Worm (Caenorhabditis elegans) whole organism, L1 larva: Measurements from ENCODE around the gene Y66A7A.9.

ENCODE experiments used
- C16A3.4 ChIP-seq: fragments of 150-350 bp; optimal IDR thresholded peaks from 2 replicates; lab custom pipeline; 2014; ENCODE audit warnings: missing biosample characterization, missing genetic modification characterization
- blmp-1 ChIP-seq: fragments of 150-350 bp; optimal IDR thresholded peaks from 2 replicates; lab custom pipeline; 2014; ENCODE audit warnings: missing biosample characterization, missing genetic modification characterization
- dsc-1 ChIP-seq: sonication (generic microtip); optimal IDR thresholded peaks from 2 replicates; lab custom pipeline; 2016; ENCODE audit warnings: mild to moderate bottlenecking, missing genetic modification characterization, missing compliant biosample characterization
- egl-27 ChIP-seq, 2 experiments: fragments of 150-350 bp in 1 of 2; sonication (generic microtip); optimal IDR thresholded peaks; 3 replicates each; lab custom pipeline; 2017 to 2018; ENCODE audit warnings: missing biosample characterization in 2 of 2, missing genetic modification characterization in 2 of 2, missing genetic modification reagents in 2 of 2
- lin-15B ChIP-seq: fragments of 150-350 bp; sonication (generic microtip); optimal IDR thresholded peaks from 3 replicates; lab custom pipeline; 2014; ENCODE audit warnings: missing biosample characterization, missing genetic modification characterization
- nhr-28 ChIP-seq: fragments of 150-350 bp; optimal IDR thresholded peaks from 2 replicates; lab custom pipeline; 2014; ENCODE audit warnings: missing biosample characterization, missing genetic modification characterization
- nhr-77 ChIP-seq: fragments of 150-350 bp; optimal IDR thresholded peaks from 2 replicates; lab custom pipeline; 2014; ENCODE audit warnings: missing biosample characterization, missing genetic modification characterization
- skn-1 ChIP-seq: fragments of 150-350 bp; optimal IDR thresholded peaks from 2 replicates; lab custom pipeline; 2014; ENCODE audit warnings: missing biosample characterization, missing genetic modification characterization
- snu-23 ChIP-seq: sonication (generic microtip); optimal IDR thresholded peaks from 2 replicates; lab custom pipeline; 2016; ENCODE audit warnings: missing genetic modification characterization, missing compliant biosample characterization
- unc-130 ChIP-seq: fragments of 150-350 bp; optimal IDR thresholded peaks from 2 replicates; lab custom pipeline; 2017; ENCODE audit warnings: missing biosample characterization, missing genetic modification characterization, inconsistent platforms
- zag-1 ChIP-seq: fragments of 150-350 bp; optimal IDR thresholded peaks from 2 replicates; lab custom pipeline; 2014; ENCODE audit warnings: missing biosample characterization, missing genetic modification characterization

ce11 chrIII:11563417-11563949, 48.8 kb downstream of the Y66A7A.9 start, which contains the start of gene Y66D12A.11:
- TF ChIP-seq egl-27 (tag; optimal IDR thresholded peaks at IDR 0.05; lab: Kevin White, UChicago) (no peak), snu-23 (GFP tag; lab: Kevin White, UChicago) (no peak), unc-130 (no peak), nhr-77 (no peak), lin-15B (tag; lab: Kevin White, UChicago) (no peak), C16A3.4 (tag; lab: Kevin White, UChicago) (no peak), skn-1 (no peak), nhr-28 (tag; lab: Kevin White, UChicago) (no peak), blmp-1 (tag; lab: Kevin White, UChicago) (no peak), zag-1 (tag; lab: Kevin White, UChicago) (no peak), dsc-1 (no peak)
